Worm (Caenorhabditis elegans) whole organism, young adult: ENCODE measurements around the gene srw-13.
A peak's percentile ranks its signal among the peaks of the same experiment; 100 is the strongest.

Source experiments
- B0035.1 ChIP-seq: sonication (generic microtip); optimal IDR thresholded peaks from 2 replicates; lab custom pipeline; 2016; ENCODE audit warnings: missing genetic modification characterization, mild to moderate bottlenecking, missing compliant biosample characterization, missing genotype, missing genetic modification reagents
- B0261.1 ChIP-seq: sonication (generic microtip); optimal IDR thresholded peaks from 2 replicates; lab custom pipeline; 2016; ENCODE audit warnings: mild to moderate bottlenecking, missing genetic modification characterization, moderate library complexity, missing compliant biosample characterization
- B0336.3 ChIP-seq: fragments of 200-800 bp; sonication (Bioruptor generic); IDR thresholded peaks from 2 replicates; pipeline ENCODE4 v1.3.6; 2022; ENCODE audit warnings: missing genetic modification characterization, missing compliant biosample characterization
- C06A6.2 ChIP-seq: fragments of 200-800 bp; sonication (Bioruptor generic); conservative IDR thresholded peaks from 2 replicates; pipeline ENCODE4 v1.3.6; 2022; ENCODE audit warnings: missing genetic modification characterization, missing compliant biosample characterization
- C17E4.6 ChIP-seq: fragments of 200-800 bp; sonication (Bioruptor generic); IDR thresholded peaks from 2 replicates; pipeline ENCODE4 v1.3.6; 2022; ENCODE audit warnings: missing genetic modification reagents, missing genetic modification characterization, missing compliant biosample characterization
- D2030.7 ChIP-seq: fragments of 200-800 bp; sonication (Bioruptor generic); IDR thresholded peaks from 2 replicates; pipeline ENCODE4 v1.3.6; 2022; ENCODE audit warnings: missing genetic modification reagents, missing genetic modification characterization, missing compliant biosample characterization
- F22D6.2 ChIP-seq: sonication (generic microtip); optimal IDR thresholded peaks from 2 replicates; lab custom pipeline; 2016; ENCODE audit warnings: mild to moderate bottlenecking, missing genetic modification characterization, missing compliant biosample characterization
- F23B12.7 ChIP-seq: sonication (generic microtip); optimal IDR thresholded peaks from 2 replicates; lab custom pipeline; 2017; ENCODE audit warnings: missing genetic modification characterization, mild to moderate bottlenecking, missing compliant biosample characterization, antibody characterized with exemption, moderate library complexity; ENCODE audit not compliant: insufficient read depth
- F49E8.2 ChIP-seq: sonication (generic microtip); optimal IDR thresholded peaks from 3 replicates; lab custom pipeline; 2017; ENCODE audit warnings: missing genetic modification characterization, mild to moderate bottlenecking, missing compliant biosample characterization, antibody characterized with exemption, moderate library complexity; ENCODE audit not compliant: insufficient read depth
- K11D2.4 ChIP-seq: fragments of 200-800 bp; sonication (Bioruptor generic); IDR thresholded peaks from 2 replicates; pipeline ENCODE4 v1.3.6; 2022; ENCODE audit warnings: missing genetic modification reagents, missing genetic modification characterization, missing compliant biosample characterization
- Y53F4B.3 ChIP-seq: fragments of 200-800 bp; sonication (Bioruptor generic); IDR thresholded peaks from 2 replicates; pipeline ENCODE4 v1.3.6; 2022; ENCODE audit warnings: missing genetic modification reagents, missing genetic modification characterization, missing compliant biosample characterization
- attf-5 ChIP-seq: fragments of 200-800 bp; sonication (Bioruptor generic); optimal IDR thresholded peaks from 2 replicates; lab custom pipeline; 2018; ENCODE audit warnings: mild to moderate bottlenecking, missing genetic modification characterization, missing compliant biosample characterization
- attf-6 ChIP-seq: fragments of 200-800 bp; sonication (Bioruptor generic); IDR thresholded peaks from 2 replicates; pipeline ENCODE4 v1.3.6; 2022; ENCODE audit warnings: missing genetic modification reagents, missing genetic modification characterization, missing compliant biosample characterization
- ccch-3 ChIP-seq: fragments of 200-800 bp; sonication (Bioruptor generic); optimal IDR thresholded peaks from 2 replicates; lab custom pipeline; 2018; ENCODE audit warnings: mild to moderate bottlenecking, missing genetic modification characterization, missing compliant biosample characterization
- ceh-58 ChIP-seq: fragments of 200-800 bp; sonication (Bioruptor generic); IDR thresholded peaks from 2 replicates; pipeline ENCODE4 v1.3.6; 2022; ENCODE audit warnings: missing genetic modification characterization, missing compliant biosample characterization
- ceh-91 ChIP-seq: fragments of 200-800 bp; sonication (Bioruptor generic); IDR thresholded peaks from 2 replicates; pipeline ENCODE4 v1.3.6; 2022; ENCODE audit warnings: missing genetic modification reagents, missing genetic modification characterization, missing compliant biosample characterization
- efl-1 ChIP-seq: fragments of 150-350 bp; optimal IDR thresholded peaks from 2 replicates; lab custom pipeline; 2014; ENCODE audit warnings: missing biosample characterization, missing genetic modification reagents, missing genetic modification characterization
- ets-4 ChIP-seq: fragments of 200-800 bp; sonication (Bioruptor generic); optimal IDR thresholded peaks from 2 replicates; lab custom pipeline; 2018; ENCODE audit warnings: mild to moderate bottlenecking, missing genetic modification characterization, missing compliant biosample characterization
- hlh-12 ChIP-seq: sonication (generic microtip); optimal IDR thresholded peaks from 2 replicates; lab custom pipeline; 2016; ENCODE audit warnings: missing genetic modification characterization, missing compliant biosample characterization
- hmg-1.2 ChIP-seq: fragments of 200-800 bp; sonication (Bioruptor generic); IDR thresholded peaks from 2 replicates; pipeline ENCODE4 v1.3.6; 2022; ENCODE audit warnings: missing genetic modification reagents, missing genetic modification characterization, missing compliant biosample characterization
- hrde-1 ChIP-seq: sonication (generic microtip); optimal IDR thresholded peaks from 2 replicates; lab custom pipeline; 2016; ENCODE audit warnings: missing genetic modification characterization, mild to moderate bottlenecking, missing compliant biosample characterization, moderate library complexity, missing genotype, missing genetic modification reagents, borderline replicate concordance
- lag-1 ChIP-seq: fragments of 200-800 bp; sonication (Bioruptor generic); IDR thresholded peaks from 2 replicates; pipeline ENCODE4 v1.3.6; 2022; ENCODE audit warnings: missing genetic modification reagents, missing genetic modification characterization, missing compliant biosample characterization
- lin-26 ChIP-seq: fragments of 200-800 bp; sonication (Bioruptor generic); IDR thresholded peaks from 2 replicates; pipeline ENCODE4 v1.3.6; 2022; ENCODE audit warnings: missing genetic modification reagents, missing genetic modification characterization, missing compliant biosample characterization
- lin-35 ChIP-seq, 3 experiments: fragments of 150-350 bp in 2 of 3; sonication (generic microtip) in 1 of 3; optimal IDR thresholded peaks; 2 replicates each; lab custom pipeline; 2014 to 2018; ENCODE audit warnings: missing biosample characterization in 3 of 3, missing genetic modification characterization in 3 of 3, missing genetic modification reagents in 3 of 3
- lin-54 ChIP-seq: fragments of 200-800 bp; sonication (Bioruptor generic); optimal IDR thresholded peaks from 2 replicates; lab custom pipeline; 2018; ENCODE audit warnings: mild to moderate bottlenecking, missing genetic modification characterization, missing compliant biosample characterization
- lir-1 ChIP-seq: fragments of 200-800 bp; sonication (Bioruptor generic); conservative IDR thresholded peaks from 2 replicates; pipeline ENCODE4 v1.3.6; 2022; ENCODE audit warnings: missing genetic modification reagents, missing genetic modification characterization, missing compliant biosample characterization
- madf-3 ChIP-seq: fragments of 200-800 bp; sonication (Bioruptor generic); IDR thresholded peaks from 2 replicates; pipeline ENCODE4 v1.3.6; 2022; ENCODE audit warnings: missing genetic modification reagents, missing genetic modification characterization, missing compliant biosample characterization
- mcd-1 ChIP-seq: fragments of 200-800 bp; sonication (Bioruptor generic); IDR thresholded peaks from 2 replicates; pipeline ENCODE4 v1.3.6; 2022; ENCODE audit warnings: missing genetic modification reagents, missing genetic modification characterization, missing compliant biosample characterization
- mel-28 ChIP-seq: sonication (generic microtip); optimal IDR thresholded peaks from 2 replicates; lab custom pipeline; 2016; ENCODE audit warnings: borderline replicate concordance, mild to moderate bottlenecking, missing genetic modification characterization, missing compliant biosample characterization
- nfya-2 ChIP-seq: fragments of 200-800 bp; sonication (Bioruptor generic); IDR thresholded peaks from 2 replicates; pipeline ENCODE4 v1.3.6; 2022; ENCODE audit warnings: missing genetic modification reagents, missing genetic modification characterization, missing compliant biosample characterization
- nfyb-1 ChIP-seq: fragments of 200-800 bp; sonication (Bioruptor generic); IDR thresholded peaks from 2 replicates; pipeline ENCODE4 v1.3.6; 2022; ENCODE audit warnings: missing genetic modification reagents, missing genetic modification characterization, missing compliant biosample characterization
- nhr-120 ChIP-seq: fragments of 200-800 bp; sonication (Bioruptor generic); IDR thresholded peaks from 2 replicates; pipeline ENCODE4 v1.3.6; 2022; ENCODE audit warnings: missing genetic modification characterization, missing compliant biosample characterization
- nhr-27 ChIP-seq: fragments of 200-800 bp; sonication (Bioruptor generic); optimal IDR thresholded peaks from 2 replicates; lab custom pipeline; 2018; ENCODE audit warnings: mild to moderate bottlenecking, missing genetic modification characterization, moderate library complexity, missing compliant biosample characterization
- nhr-80 ChIP-seq: sonication (generic microtip); optimal IDR thresholded peaks from 2 replicates; lab custom pipeline; 2016; ENCODE audit warnings: missing genetic modification characterization, missing compliant biosample characterization
- nhr-90 ChIP-seq: sonication (generic microtip); optimal IDR thresholded peaks from 2 replicates; lab custom pipeline; 2016; ENCODE audit warnings: missing genotype, mild to moderate bottlenecking, missing genetic modification characterization, missing compliant biosample characterization
- pbrm-1 ChIP-seq: fragments of 200-800 bp; sonication (Bioruptor generic); IDR thresholded peaks from 2 replicates; pipeline ENCODE4 v1.3.6; 2022; ENCODE audit warnings: missing genetic modification reagents, missing genetic modification characterization, missing compliant biosample characterization
- repo-1 ChIP-seq: sonication (generic microtip); optimal IDR thresholded peaks from 2 replicates; lab custom pipeline; 2017; ENCODE audit warnings: mild to moderate bottlenecking, missing genetic modification characterization, missing compliant biosample characterization
- snpc-3.4 ChIP-seq: sonication (generic microtip); optimal IDR thresholded peaks from 2 replicates; lab custom pipeline; 2017; ENCODE audit warnings: missing genetic modification characterization, mild to moderate bottlenecking, missing compliant biosample characterization, antibody characterized with exemption, moderate library complexity, missing genotype, missing genetic modification reagents
- tbx-9 ChIP-seq: sonication (generic microtip); optimal IDR thresholded peaks from 2 replicates; lab custom pipeline; 2016; ENCODE audit warnings: borderline replicate concordance, missing genetic modification characterization, inconsistent platforms, missing compliant biosample characterization
- xnd-1 ChIP-seq: sonication (generic microtip); optimal IDR thresholded peaks from 2 replicates; lab custom pipeline; 2016; ENCODE audit warnings: missing genotype, missing genetic modification reagents, missing genetic modification characterization, missing compliant biosample characterization
- zfh-2 ChIP-seq: fragments of 200-800 bp; sonication (Bioruptor generic); conservative IDR thresholded peaks from 2 replicates; pipeline ENCODE4 v1.3.6; 2022; ENCODE audit warnings: missing genetic modification reagents, missing genetic modification characterization, missing compliant biosample characterization
- ztf-22 ChIP-seq: fragments of 200-800 bp; sonication (Bioruptor generic); optimal IDR thresholded peaks from 2 replicates; lab custom pipeline; 2018; ENCODE audit warnings: mild to moderate bottlenecking, missing genetic modification characterization, moderate library complexity, missing compliant biosample characterization
- ztf-25 ChIP-seq: fragments of 200-800 bp; sonication (Bioruptor generic); IDR thresholded peaks from 2 replicates; pipeline ENCODE4 v1.3.6; 2022; ENCODE audit warnings: missing genetic modification reagents, missing genetic modification characterization, missing compliant biosample characterization

srw-13 gene

ce11 chrV:15186259-15186927 is 45.9 kb upstream of the srw-13 start, which contains the start of gene Y75B12B.3 (continued):
- no peak for TF ChIP-seq lag-1 (GFP tag; lab: Robert Waterston, UW)
- TF ChIP-seq zfh-2 (GFP tag; lab: Robert Waterston, UW) = peak; percentile 72
- no peak for TF ChIP-seq nfya-2 (GFP tag; lab: Robert Waterston, UW)
- no peak for TF ChIP-seq Y53F4B.3 (GFP tag; lab: Robert Waterston, UW)
- TF ChIP-seq nfyb-1 = 0 out of 2 replicates have a peak, but pooled peaks have one; percentile 9
- TF ChIP-seq F22D6.2 = no peak
- peak; percentile 48 for TF ChIP-seq attf-5 (GFP tag; lab: Kevin White, UChicago)
- no peak for TF ChIP-seq B0035.1 (tag; lab: Kevin White, UChicago)
- no peak for TF ChIP-seq tbx-9 (tag; lab: Kevin White, UChicago)
- TF ChIP-seq madf-3 = 0 out of 2 replicates have a peak, but pooled peaks have one; percentile 3
- 0 out of 2 replicates have a peak, but pooled peaks have one; percentile 56 for TF ChIP-seq ztf-25 (GFP tag; lab: Robert Waterston, UW)
- TF ChIP-seq efl-1 (GFP tag; lab: Kevin White, UChicago) = no peak
- no peak for TF ChIP-seq nhr-27 (tag; lab: Kevin White, UChicago)
- TF ChIP-seq nhr-120 (GFP tag; lab: Robert Waterston, UW) = no peak
- no peak for TF ChIP-seq K11D2.4 (GFP tag; lab: Robert Waterston, UW)
- no peak for TF ChIP-seq nhr-90 (tag; lab: Kevin White, UChicago)
- TF ChIP-seq attf-6 (GFP tag; lab: Robert Waterston, UW) = peak; percentile 50; the same call in 1 of the 2 replicates
- no peak for TF ChIP-seq nhr-80
- no peak for TF ChIP-seq ztf-22 (GFP tag; lab: Kevin White, UChicago)
- TF ChIP-seq xnd-1 (tag; lab: Kevin White, UChicago) = peak; percentile 11
- TF ChIP-seq D2030.7 (GFP tag; lab: Robert Waterston, UW) = no peak
- no peak for TF ChIP-seq mel-28 (tag; lab: Kevin White, UChicago)
- no peak for TF ChIP-seq C06A6.2 (GFP tag; lab: Robert Waterston, UW)
- 0 out of 2 replicates have a peak, but pooled peaks have one; percentile 52 for TF ChIP-seq pbrm-1 (GFP tag; lab: Robert Waterston, UW)
- no peak for TF ChIP-seq ets-4
- TF ChIP-seq ccch-3 (GFP tag; lab: Kevin White, UChicago) = no peak
- peak; percentile 62 for TF ChIP-seq lin-54 (GFP tag; lab: Kevin White, UChicago)
- peak; percentile 81 for TF ChIP-seq B0336.3 (GFP tag; lab: Robert Waterston, UW)
- TF ChIP-seq hrde-1 (tag; lab: Kevin White, UChicago) = peak; percentile 64
- no peak for TF ChIP-seq lin-35 (GFP tag; optimal IDR thresholded peaks at IDR 0.05; lab: Kevin White, UChicago)
- TF ChIP-seq lin-26 (GFP tag; lab: Robert Waterston, UW) = peak; percentile 77
- TF ChIP-seq, all 124 proteins: peak for 46

ce11 chrV:15187083-15188057 is 44.9 kb upstream of the srw-13 start, which contains the start of the genes cyn-7 and bath-36:
TSS of gene cyn-7 (minus strand) at chrV:15187378.
TSS of gene bath-36 (plus strand) at chrV:15187888.
- TF ChIP-seq hlh-12 (tag; lab: Kevin White, UChicago) (no peak), C17E4.6 (GFP tag; lab: Robert Waterston, UW) (0 out of 2 replicates have a peak, but pooled peaks have one; percentile 26), ceh-58 (GFP tag; lab: Robert Waterston, UW) (no peak), snpc-3.4 (tag; lab: Kevin White, UChicago) (peak; percentile 76), lir-1 (GFP tag; lab: Robert Waterston, UW) (peak; percentile 70), repo-1 (tag; lab: Kevin White, UChicago) (peak; percentile 14), xnd-1 (tag; lab: Kevin White, UChicago) (peak; percentile 65), mcd-1 (peak; percentile 91), hmg-1.2 (GFP tag; lab: Robert Waterston, UW) (peak; percentile 33), B0261.1 (tag; lab: Kevin White, UChicago) (peak; percentile 7), Y53F4B.3 (GFP tag; lab: Robert Waterston, UW) (no peak), F23B12.7 (peak; percentile 67), nhr-27 (tag; lab: Kevin White, UChicago) (no peak), ceh-91 (GFP tag; lab: Robert Waterston, UW) (peak; percentile 66), ccch-3 (GFP tag; lab: Kevin White, UChicago) (no peak), F49E8.2 (tag; lab: Kevin White, UChicago) (peak; percentile 15), nhr-120 (GFP tag; lab: Robert Waterston, UW) (no peak)
